Worm (Caenorhabditis elegans) whole organism, L2 larva: ENCODE data around the gene Y43F8C.5.

Source experiments
- C34F6.9 ChIP-seq: fragments of 150-350 bp; optimal IDR thresholded peaks from 2 replicates; lab custom pipeline; 2014; ENCODE audit warnings: missing biosample characterization, missing genetic modification characterization
- F13H6.1 ChIP-seq: sonication (generic microtip); optimal IDR thresholded peaks from 2 replicates; lab custom pipeline; 2016; ENCODE audit warnings: missing genetic modification characterization, missing compliant biosample characterization
- R02D3.7 ChIP-seq: fragments of 150-350 bp; optimal IDR thresholded peaks from 2 replicates; lab custom pipeline; 2014; ENCODE audit warnings: missing biosample characterization, missing genetic modification characterization
- Y55F3AM.14 ChIP-seq: fragments of 200-800 bp; sonication (Bioruptor generic); optimal IDR thresholded peaks from 2 replicates; lab custom pipeline; 2018; ENCODE audit warnings: mild to moderate bottlenecking, missing genetic modification characterization, missing compliant biosample characterization
- ZK546.5 ChIP-seq: sonication (generic microtip); optimal IDR thresholded peaks from 2 replicates; lab custom pipeline; 2017; ENCODE audit warnings: missing biosample characterization, missing genetic modification characterization
- alr-1 ChIP-seq: fragments of 150-350 bp; optimal IDR thresholded peaks from 2 replicates; lab custom pipeline; 2014; ENCODE audit warnings: missing biosample characterization, missing genetic modification characterization
- ama-1 ChIP-seq: fragments of 150-350 bp; optimal IDR thresholded peaks from 2 replicates; lab custom pipeline; 2018; ENCODE audit warnings: inconsistent platforms
- ceh-16 ChIP-seq: fragments of 150-350 bp; optimal IDR thresholded peaks from 2 replicates; lab custom pipeline; 2014; ENCODE audit warnings: missing biosample characterization, missing genetic modification characterization
- ceh-82 ChIP-seq: fragments of 150-350 bp; optimal IDR thresholded peaks from 2 replicates; lab custom pipeline; 2014; ENCODE audit warnings: missing biosample characterization, missing genetic modification characterization
- crh-2 ChIP-seq: sonication (generic microtip); optimal IDR thresholded peaks from 2 replicates; lab custom pipeline; 2017; ENCODE audit warnings: missing biosample characterization, missing genetic modification characterization
- dmd-4 ChIP-seq: sonication (generic microtip); optimal IDR thresholded peaks from 2 replicates; lab custom pipeline; 2017; ENCODE audit warnings: missing biosample characterization, missing genetic modification characterization
- egl-27 ChIP-seq: sonication (generic microtip); optimal IDR thresholded peaks from 3 replicates; lab custom pipeline; 2017; ENCODE audit warnings: missing biosample characterization, missing genetic modification reagents, missing genetic modification characterization
- elt-1 ChIP-seq: fragments of 150-350 bp; optimal IDR thresholded peaks from 2 replicates; lab custom pipeline; 2014; ENCODE audit warnings: missing biosample characterization, missing genetic modification characterization
- fos-1 ChIP-seq: fragments of 150-350 bp; optimal IDR thresholded peaks from 2 replicates; lab custom pipeline; 2014; ENCODE audit warnings: missing biosample characterization, missing genetic modification characterization
- gmeb-1 ChIP-seq: fragments of 150-350 bp; optimal IDR thresholded peaks from 2 replicates; lab custom pipeline; 2014; ENCODE audit warnings: missing biosample characterization, missing genetic modification characterization
- lin-13 ChIP-seq: fragments of 150-350 bp; optimal IDR thresholded peaks from 2 replicates; lab custom pipeline; 2014; ENCODE audit warnings: missing biosample characterization, missing genetic modification reagents, missing genetic modification characterization
- mbf-1 ChIP-seq: sonication (generic microtip); optimal IDR thresholded peaks from 2 replicates; lab custom pipeline; 2017; ENCODE audit warnings: missing biosample characterization, missing genetic modification characterization
- nhr-10 ChIP-seq: sonication (generic microtip); optimal IDR thresholded peaks from 2 replicates; lab custom pipeline; 2017; ENCODE audit warnings: missing biosample characterization, missing genetic modification characterization
- nhr-11 ChIP-seq: fragments of 150-350 bp; optimal IDR thresholded peaks from 2 replicates; lab custom pipeline; 2014; ENCODE audit warnings: missing biosample characterization, missing genetic modification characterization
- nhr-12 ChIP-seq: fragments of 150-350 bp; optimal IDR thresholded peaks from 2 replicates; lab custom pipeline; 2014; ENCODE audit warnings: missing biosample characterization, missing genetic modification characterization
- nhr-129 ChIP-seq: fragments of 150-350 bp; optimal IDR thresholded peaks from 2 replicates; lab custom pipeline; 2014; ENCODE audit warnings: missing biosample characterization, missing genetic modification characterization
- nhr-23 ChIP-seq: fragments of 150-350 bp; optimal IDR thresholded peaks from 2 replicates; lab custom pipeline; 2014; ENCODE audit warnings: missing biosample characterization, missing genetic modification reagents, missing genetic modification characterization
- nhr-237 ChIP-seq: fragments of 150-350 bp; optimal IDR thresholded peaks from 2 replicates; lab custom pipeline; 2014; ENCODE audit warnings: missing biosample characterization, missing genetic modification characterization
- nhr-25 ChIP-seq: fragments of 150-350 bp; sonication (generic microtip); optimal IDR thresholded peaks from 3 replicates; lab custom pipeline; 2014; ENCODE audit warnings: missing biosample characterization, missing genetic modification characterization
- nhr-77 ChIP-seq: fragments of 150-350 bp; optimal IDR thresholded peaks from 2 replicates; lab custom pipeline; 2014; ENCODE audit warnings: missing biosample characterization, missing genetic modification characterization
- peb-1 ChIP-seq: fragments of 150-350 bp; optimal IDR thresholded peaks from 2 replicates; lab custom pipeline; 2014; ENCODE audit warnings: missing biosample characterization, missing genetic modification characterization
- sem-4 ChIP-seq: fragments of 150-350 bp; optimal IDR thresholded peaks from 2 replicates; lab custom pipeline; 2014; ENCODE audit warnings: missing biosample characterization, missing genetic modification reagents, missing genetic modification characterization
- sma-3 ChIP-seq: sonication (generic microtip); optimal IDR thresholded peaks from 2 replicates; lab custom pipeline; 2016; ENCODE audit warnings: missing genetic modification reagents, missing genetic modification characterization, missing compliant biosample characterization
- sma-9 ChIP-seq, 2 experiments: fragments of 150-350 bp in 1 of 2; sonication (generic microtip) in 1 of 2; optimal IDR thresholded peaks; 2 replicates each; lab custom pipeline; 2014 to 2016; ENCODE audit warnings: missing genetic modification characterization in 2 of 2, mild to moderate bottlenecking in 1 of 2, missing biosample characterization in 1 of 2, missing compliant biosample characterization in 1 of 2, missing genetic modification reagents in 1 of 2, moderate library complexity in 1 of 2
- unc-39 ChIP-seq: fragments of 150-350 bp; optimal IDR thresholded peaks from 2 replicates; lab custom pipeline; 2014; ENCODE audit warnings: missing biosample characterization, missing genetic modification characterization
- unc-55 ChIP-seq: fragments of 150-350 bp; sonication (generic microtip); optimal IDR thresholded peaks from 3 replicates; lab custom pipeline; 2014; ENCODE audit warnings: missing biosample characterization, missing genetic modification reagents, missing genetic modification characterization
- zag-1 ChIP-seq: fragments of 150-350 bp; optimal IDR thresholded peaks from 2 replicates; lab custom pipeline; 2014; ENCODE audit warnings: missing biosample characterization, missing genetic modification characterization
- ztf-1 ChIP-seq: fragments of 200-800 bp; sonication (Bioruptor generic); conservative IDR thresholded peaks from 2 replicates; pipeline ENCODE4 v1.3.6; 2022; ENCODE audit warnings: missing genetic modification characterization, missing compliant biosample characterization

Gene Y43F8C.5

ce11 chrV:19668213-19668612, 35.8 kb upstream of the Y43F8C.5 start:
- no peak for TF ChIP-seq nhr-11 (tag; lab: Kevin White, UChicago)
- TF ChIP-seq sem-4 (tag; lab: Kevin White, UChicago), result no peak
- no peak for TF ChIP-seq F13H6.1 (tag; lab: Kevin White, UChicago)
- no peak for TF ChIP-seq nhr-12 (tag; lab: Kevin White, UChicago)
- no peak for TF ChIP-seq elt-1 (tag; lab: Kevin White, UChicago)
- no peak for TF ChIP-seq lin-13 (GFP tag; lab: Kevin White, UChicago)
- no peak for TF ChIP-seq ZK546.5 (tag; lab: Kevin White, UChicago)
- no peak for TF ChIP-seq crh-2
- no peak for TF ChIP-seq zag-1 (tag; lab: Kevin White, UChicago)
- TF ChIP-seq nhr-237 (tag; lab: Kevin White, UChicago), result no peak
- TF ChIP-seq peb-1 (tag; lab: Kevin White, UChicago), result no peak
- TF ChIP-seq sma-9 (GFP tag; optimal IDR thresholded peaks at IDR 0.05; lab: Kevin White, UChicago), result no peak
- no peak for TF ChIP-seq sma-9 (tag; optimal IDR thresholded peaks at IDR 0.05; lab: Kevin White, UChicago)
- TF ChIP-seq nhr-25 (tag; lab: Kevin White, UChicago), result no peak
- no peak for TF ChIP-seq gmeb-1 (tag; lab: Kevin White, UChicago)
- no peak for TF ChIP-seq nhr-10 (tag; lab: Kevin White, UChicago)
- TF ChIP-seq nhr-23 (tag; lab: Kevin White, UChicago), result no peak

DNA sequence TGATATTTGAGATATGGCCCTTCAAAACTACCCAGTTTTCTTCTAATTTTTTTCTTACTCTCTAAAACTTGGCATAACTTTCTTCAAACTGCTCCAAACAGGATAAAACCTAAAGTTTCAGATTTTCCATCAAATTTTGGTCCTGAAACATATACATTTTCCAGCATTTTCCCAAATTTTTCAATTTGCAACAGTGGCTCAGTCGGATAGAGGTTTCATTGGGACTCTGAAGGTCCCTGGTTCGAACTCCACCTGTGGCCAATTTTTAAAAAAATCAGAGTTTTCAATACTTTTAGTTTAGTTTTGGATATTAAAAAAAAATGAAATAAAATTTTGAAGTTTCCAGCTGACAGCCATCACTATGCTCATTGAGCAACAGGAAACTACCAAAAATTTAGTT, 35.3 kb upstream of the Y43F8C.5 start:
- TF ChIP-seq unc-55 (GFP tag; lab: Kevin White, UChicago), result no peak
- TF ChIP-seq sma-9 (GFP tag; optimal IDR thresholded peaks at IDR 0.05; lab: Kevin White, UChicago), result no peak
- TF ChIP-seq sma-9 (tag; optimal IDR thresholded peaks at IDR 0.05; lab: Kevin White, UChicago), result no peak
- TF ChIP-seq nhr-77 (tag; lab: Kevin White, UChicago), result no peak
- no peak for TF ChIP-seq Y55F3AM.14 (GFP tag; lab: Kevin White, UChicago)
- no peak for TF ChIP-seq crh-2
- no peak for TF ChIP-seq C34F6.9
- no peak for TF ChIP-seq peb-1 (tag; lab: Kevin White, UChicago)
- no peak for TF ChIP-seq sma-3 (GFP tag; lab: Kevin White, UChicago)

DNA sequence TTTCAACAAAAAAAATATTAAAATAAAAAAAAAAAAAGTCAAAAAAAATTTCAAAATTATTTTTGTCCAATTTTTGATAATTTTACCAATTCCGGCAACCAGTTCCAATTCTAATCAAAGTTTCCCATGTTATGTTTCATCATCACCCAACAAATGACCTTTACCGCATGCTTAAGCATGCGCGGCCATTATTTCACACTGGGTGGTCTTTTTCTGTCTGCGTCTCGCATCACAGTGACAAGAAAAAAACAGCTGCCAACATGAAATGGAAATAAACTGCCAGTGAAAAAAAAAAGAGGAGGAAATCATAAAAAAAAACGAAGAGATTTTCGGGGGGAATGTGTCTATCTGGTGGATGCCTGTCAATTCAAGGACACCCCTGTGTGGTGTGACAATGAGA, 33.9 kb upstream of the Y43F8C.5 start:
- no peak for TF ChIP-seq dmd-4 (tag; lab: Kevin White, UChicago)
- no peak for TF ChIP-seq sem-4 (tag; lab: Kevin White, UChicago)
- TF ChIP-seq nhr-129, result peak; percentile 33
- no peak for TF ChIP-seq nhr-23 (tag; lab: Kevin White, UChicago)
- TF ChIP-seq nhr-25 (tag; lab: Kevin White, UChicago), result peak; percentile 54
- TF ChIP-seq alr-1 (tag; lab: Kevin White, UChicago), result no peak

ce11 chrV:19664574-19664973, 32.1 kb upstream of the Y43F8C.5 start:
- no peak for TF ChIP-seq unc-39
- no peak for TF ChIP-seq egl-27 (tag; lab: Kevin White, UChicago)
- TF ChIP-seq ceh-82, result no peak
- no peak for TF ChIP-seq nhr-237 (tag; lab: Kevin White, UChicago)
- TF ChIP-seq ama-1, result no peak
- no peak for TF ChIP-seq R02D3.7

DNA sequence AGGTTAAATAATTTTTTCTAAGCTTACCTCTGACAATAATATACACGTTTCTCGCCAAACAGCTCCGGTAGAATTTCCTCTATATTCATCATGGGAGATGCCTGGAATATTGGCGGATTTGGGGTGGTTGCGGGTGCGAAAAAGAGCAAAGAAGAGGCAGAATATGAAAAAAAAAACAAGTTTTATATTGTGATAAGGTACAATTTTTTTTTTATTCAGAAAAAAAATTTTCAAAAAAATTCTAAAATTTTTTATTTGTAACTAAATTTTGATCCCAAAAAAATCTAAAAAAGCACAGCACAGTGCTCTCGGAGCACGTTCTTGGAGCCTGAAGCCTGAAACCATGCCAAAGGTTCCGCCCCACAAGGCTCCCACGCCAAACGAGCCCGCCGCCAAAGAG, 22.7 kb upstream of the Y43F8C.5 start, which contains the start of gene dmd-3:
Gene dmd-3 (minus strand): TSS at position 101 of the 400 bp plus-strand sequence.
- TF ChIP-seq sma-9 (GFP tag; optimal IDR thresholded peaks at IDR 0.05; lab: Kevin White, UChicago) (no peak), sma-9 (tag; optimal IDR thresholded peaks at IDR 0.05; lab: Kevin White, UChicago) (no peak), mbf-1 (tag; lab: Kevin White, UChicago) (no peak), unc-55 (GFP tag; lab: Kevin White, UChicago) (no peak), nhr-12 (tag; lab: Kevin White, UChicago) (no peak), fos-1 (tag; lab: Kevin White, UChicago) (no peak), ZK546.5 (tag; lab: Kevin White, UChicago) (no peak), zag-1 (tag; lab: Kevin White, UChicago) (no peak), nhr-23 (tag; lab: Kevin White, UChicago) (no peak), unc-39 (no peak), ztf-1 (GFP tag; lab: Robert Waterston, UW) (no peak), nhr-25 (tag; lab: Kevin White, UChicago) (no peak), ceh-16 (no peak), elt-1 (tag; lab: Kevin White, UChicago) (no peak)
